Worm (Caenorhabditis elegans) whole organism, L2 larva: ENCODE data around the gene F46F5.1.

Experiments
- ama-1 ChIP-seq: fragments of 150-350 bp; optimal IDR thresholded peaks from 2 replicates; lab custom pipeline; 2018; ENCODE audit warnings: inconsistent platforms
- egl-27 ChIP-seq: sonication (generic microtip); optimal IDR thresholded peaks from 3 replicates; lab custom pipeline; 2017; ENCODE audit warnings: missing biosample characterization, missing genetic modification reagents, missing genetic modification characterization
- elt-1 ChIP-seq: fragments of 150-350 bp; optimal IDR thresholded peaks from 2 replicates; lab custom pipeline; 2014; ENCODE audit warnings: missing biosample characterization, missing genetic modification characterization
- gmeb-1 ChIP-seq: fragments of 150-350 bp; optimal IDR thresholded peaks from 2 replicates; lab custom pipeline; 2014; ENCODE audit warnings: missing biosample characterization, missing genetic modification characterization
- mab-5 ChIP-seq: fragments of 150-350 bp; optimal IDR thresholded peaks from 2 replicates; lab custom pipeline; 2014; ENCODE audit warnings: missing biosample characterization, missing genetic modification characterization
- mdl-1 ChIP-seq, 2 experiments: fragments of 150-350 bp in 1 of 2; sonication (generic microtip) in 1 of 2; optimal IDR thresholded peaks; 2 replicates each; lab custom pipeline; 2017; ENCODE audit warnings: missing biosample characterization in 2 of 2, missing genetic modification characterization in 2 of 2
- nhr-10 ChIP-seq: sonication (generic microtip); optimal IDR thresholded peaks from 2 replicates; lab custom pipeline; 2017; ENCODE audit warnings: missing biosample characterization, missing genetic modification characterization
- nhr-25 ChIP-seq: fragments of 150-350 bp; sonication (generic microtip); optimal IDR thresholded peaks from 3 replicates; lab custom pipeline; 2014; ENCODE audit warnings: missing biosample characterization, missing genetic modification characterization
- nhr-77 ChIP-seq: fragments of 150-350 bp; optimal IDR thresholded peaks from 2 replicates; lab custom pipeline; 2014; ENCODE audit warnings: missing biosample characterization, missing genetic modification characterization
- skn-1 ChIP-seq: sonication (generic microtip); optimal IDR thresholded peaks from 2 replicates; lab custom pipeline; 2017; ENCODE audit warnings: missing biosample characterization, missing genetic modification characterization
- snpc-4 ChIP-seq: fragments of 150-350 bp; optimal IDR thresholded peaks from 2 replicates; lab custom pipeline; 2014; ENCODE audit warnings: missing biosample characterization, missing genetic modification characterization
- ztf-11 ChIP-seq: sonication (generic microtip); optimal IDR thresholded peaks from 2 replicates; lab custom pipeline; 2017; ENCODE audit warnings: missing biosample characterization, missing genetic modification characterization

- TF ChIP-seq egl-27 (tag; lab: Kevin White, UChicago) (no peak), nhr-77 (tag; lab: Kevin White, UChicago) (no peak), ama-1 (lab: Kevin White, UChicago) (no peak), nhr-25 (tag; lab: Kevin White, UChicago) (no peak), mdl-1 (tag; optimal IDR thresholded peaks at IDR 0.05; lab: Kevin White, UChicago) (no peak), skn-1 (no peak), ztf-11 (no peak), mab-5 (tag; lab: Kevin White, UChicago) (no peak), gmeb-1 (tag; lab: Kevin White, UChicago) (no peak), elt-1 (tag; lab: Kevin White, UChicago) (no peak), nhr-10 (tag; lab: Kevin White, UChicago) (no peak), snpc-4 (tag; lab: Kevin White, UChicago) (no peak)
These were observed 38.3 kb downstream of the F46F5.1 start for ce11 chrII:753469-753868.
